Fruit fly (Drosophila melanogaster) whole organism, embryonic: ENCODE results near the gene Pino.

ENCODE experiments used
- B-H2 ChIP-seq: fragments of 200-800 bp; sonication (Bioruptor generic); optimal IDR thresholded peaks from 2 replicates; lab custom pipeline; 2018; ENCODE audit warnings: missing biosample characterization, mild to moderate bottlenecking, missing genetic modification characterization
- CG10321 ChIP-seq: fragments of 200-800 bp; sonication (Bioruptor generic); IDR thresholded peaks from 2 replicates; pipeline ENCODE4 v1.3.6; 2022; ENCODE audit warnings: missing biosample characterization, missing genetic modification characterization
- CG10431 ChIP-seq: fragments of 200-800 bp; sonication (Bioruptor generic); optimal IDR thresholded peaks from 3 replicates; lab custom pipeline; 2018; ENCODE audit warnings: missing biosample characterization, mild to moderate bottlenecking, missing genetic modification characterization
- CG10654 ChIP-seq: fragments of 200-800 bp; sonication (Bioruptor generic); optimal IDR thresholded peaks from 2 replicates; lab custom pipeline; 2016; ENCODE audit warnings: missing biosample characterization, missing genetic modification characterization
- CG11093 ChIP-seq: fragments of 200-800 bp; sonication (Bioruptor generic); IDR thresholded peaks from 3 replicates; pipeline ENCODE4 v1.3.6; 2022; ENCODE audit warnings: missing biosample characterization, missing genetic modification characterization
- CG12236 ChIP-seq: fragments of 200-800 bp; sonication (Bioruptor generic); optimal IDR thresholded peaks from 2 replicates; lab custom pipeline; 2016; ENCODE audit warnings: missing biosample characterization, missing genetic modification characterization
- CG13424 ChIP-seq: fragments of 200-800 bp; sonication (Bioruptor generic); optimal IDR thresholded peaks from 2 replicates; lab custom pipeline; 2019; ENCODE audit warnings: missing biosample characterization, mild to moderate bottlenecking, missing genetic modification characterization, moderate library complexity
- CG15269 ChIP-seq: fragments of 200-800 bp; sonication (Bioruptor generic); optimal IDR thresholded peaks from 2 replicates; lab custom pipeline; 2018; ENCODE audit warnings: missing biosample characterization, mild to moderate bottlenecking, missing genetic modification characterization, moderate library complexity
- CG18011 ChIP-seq: fragments of 200-800 bp; sonication (Bioruptor generic); optimal IDR thresholded peaks from 2 replicates; lab custom pipeline; 2017; ENCODE audit warnings: missing biosample characterization, missing genetic modification characterization, mild to moderate bottlenecking, moderate library complexity, missing genotype
- CG18476 ChIP-seq: fragments of 200-800 bp; sonication (Bioruptor generic); optimal IDR thresholded peaks from 2 replicates; lab custom pipeline; 2016; ENCODE audit warnings: missing biosample characterization, mild to moderate bottlenecking, missing genetic modification characterization
- CG30020 ChIP-seq: fragments of 200-800 bp; optimal IDR thresholded peaks from 2 replicates; lab custom pipeline; 2019; ENCODE audit warnings: missing biosample characterization, mild to moderate bottlenecking, missing genetic modification characterization, moderate library complexity
- CG30431 ChIP-seq: fragments of 200-800 bp; sonication (Bioruptor generic); optimal IDR thresholded peaks from 2 replicates; lab custom pipeline; 2017; ENCODE audit warnings: missing biosample characterization, missing genetic modification characterization
- CG33557 ChIP-seq: fragments of 200-800 bp; sonication (Bioruptor generic); optimal IDR thresholded peaks from 2 replicates; lab custom pipeline; 2019; ENCODE audit warnings: missing biosample characterization, mild to moderate bottlenecking, missing genetic modification characterization, moderate library complexity
- CG3407 ChIP-seq: fragments of 200-800 bp; sonication (Bioruptor generic); optimal IDR thresholded peaks from 2 replicates; lab custom pipeline; 2018; ENCODE audit warnings: missing biosample characterization, mild to moderate bottlenecking, missing genetic modification characterization
- CG3847 ChIP-seq: fragments of 200-800 bp; sonication (Bioruptor generic); IDR thresholded peaks from 2 replicates; pipeline ENCODE4 v1.3.6; 2022; ENCODE audit warnings: missing biosample characterization, missing genetic modification characterization
- CG4282 ChIP-seq: fragments of 200-800 bp; sonication (Bioruptor generic); optimal IDR thresholded peaks from 2 replicates; lab custom pipeline; 2016; ENCODE audit warnings: missing biosample characterization, missing genetic modification characterization
- CG6791 ChIP-seq: fragments of 200-800 bp; sonication (Bioruptor generic); IDR thresholded peaks from 3 replicates; pipeline ENCODE4 v1.3.6; 2022; ENCODE audit warnings: missing biosample characterization, missing genetic modification characterization; ENCODE audit not compliant: partially characterized antibody
- CG6854 ChIP-seq: fragments of 200-800 bp; sonication (Bioruptor generic); optimal IDR thresholded peaks from 3 replicates; lab custom pipeline; 2017; ENCODE audit warnings: missing biosample characterization, mild to moderate bottlenecking, missing genetic modification characterization
- CG8478 ChIP-seq: fragments of >200 bp; optimal IDR thresholded peaks from 2 replicates; lab custom pipeline; 2018
- Camta ChIP-seq: fragments of 200-800 bp; sonication (Bioruptor generic); optimal IDR thresholded peaks from 2 replicates; lab custom pipeline; 2016; ENCODE audit warnings: missing biosample characterization, missing genetic modification characterization
- Ets97D ChIP-seq: fragments of 200-800 bp; sonication (Bioruptor generic); optimal IDR thresholded peaks from 3 replicates; lab custom pipeline; 2016; ENCODE audit warnings: missing biosample characterization, missing genetic modification characterization
- Fer2 ChIP-seq: fragments of 200-800 bp; sonication (Bioruptor generic); optimal IDR thresholded peaks from 2 replicates; lab custom pipeline; 2018; ENCODE audit warnings: missing biosample characterization, mild to moderate bottlenecking, missing genetic modification characterization, moderate library complexity
- GATAe ChIP-seq: fragments of 200-800 bp; sonication (Bioruptor generic); conservative IDR thresholded peaks from 2 replicates; pipeline ENCODE4 v1.3.6; 2022; ENCODE audit warnings: missing biosample characterization, missing genetic modification characterization
- H2.0 ChIP-seq: fragments of 200-800 bp; sonication (Bioruptor generic); IDR thresholded peaks from 2 replicates; pipeline ENCODE4 v1.3.6; 2022; ENCODE audit warnings: missing biosample characterization, missing genetic modification characterization
- Hmr ChIP-seq: fragments of 200-800 bp; sonication (Bioruptor generic); optimal IDR thresholded peaks from 3 replicates; lab custom pipeline; 2017; ENCODE audit warnings: mild to moderate bottlenecking, missing biosample characterization, missing genetic modification reagents, missing genetic modification characterization
- Hr39 ChIP-seq: fragments of >200 bp; optimal IDR thresholded peaks from 2 replicates; lab custom pipeline; 2017
- Max ChIP-seq: fragments of 200-800 bp; sonication (Bioruptor generic); optimal IDR thresholded peaks from 2 replicates; lab custom pipeline; 2016; ENCODE audit warnings: missing biosample characterization, mild to moderate bottlenecking, missing genetic modification characterization
- Nf-YB ChIP-seq: fragments of 200-800 bp; sonication (Bioruptor generic); optimal IDR thresholded peaks from 3 replicates; lab custom pipeline; 2019; ENCODE audit warnings: missing biosample characterization, mild to moderate bottlenecking, missing genetic modification characterization, moderate library complexity
- Oaz ChIP-seq: fragments of 200-800 bp; sonication (Bioruptor generic); IDR thresholded peaks from 2 replicates; pipeline ENCODE4 v1.3.6; 2022; ENCODE audit warnings: missing biosample characterization, missing genetic modification characterization
- Sox100B ChIP-seq: fragments of 200-800 bp; sonication (Bioruptor generic); optimal IDR thresholded peaks from 3 replicates; lab custom pipeline; 2018; ENCODE audit warnings: missing biosample characterization, mild to moderate bottlenecking, missing genetic modification characterization
- Usf ChIP-seq: fragments of 200-800 bp; sonication (Bioruptor generic); optimal IDR thresholded peaks from 2 replicates; lab custom pipeline; 2017; ENCODE audit warnings: missing genotype, missing biosample characterization, missing genetic modification characterization
- Vsx1 ChIP-seq: fragments of 200-800 bp; sonication (Bioruptor generic); optimal IDR thresholded peaks from 2 replicates; lab custom pipeline; 2017; ENCODE audit warnings: missing biosample characterization, mild to moderate bottlenecking, missing genetic modification characterization, missing genetic modification reagents
- ac ChIP-seq: fragments of 200-800 bp; sonication (Bioruptor generic); optimal IDR thresholded peaks from 3 replicates; lab custom pipeline; 2017; ENCODE audit warnings: missing biosample characterization, mild to moderate bottlenecking, missing genetic modification characterization
- ato ChIP-seq: fragments of 200-800 bp; sonication (Bioruptor generic); IDR thresholded peaks from 2 replicates; pipeline ENCODE4 v1.3.6; 2022; ENCODE audit warnings: missing biosample characterization, missing genetic modification characterization; ENCODE audit not compliant: partially characterized antibody
- bsh ChIP-seq, 2 experiments: fragments of 200-800 bp; sonication (Bioruptor generic); optimal IDR thresholded peaks; 2 replicates each; lab custom pipeline; 2017 to 2018; ENCODE audit warnings: mild to moderate bottlenecking in 2 of 2, missing biosample characterization in 2 of 2, missing genetic modification characterization in 2 of 2, moderate library complexity in 1 of 2
- cwo ChIP-seq: fragments of 200-800 bp; sonication (Bioruptor generic); optimal IDR thresholded peaks from 3 replicates; lab custom pipeline; 2017; ENCODE audit warnings: missing biosample characterization, missing genetic modification characterization, mild to moderate bottlenecking, moderate library complexity, missing genetic modification reagents
- disco-r ChIP-seq: fragments of 200-800 bp; sonication (Bioruptor generic); optimal IDR thresholded peaks from 2 replicates; lab custom pipeline; 2016; ENCODE audit warnings: missing biosample characterization, missing genetic modification characterization
- dm ChIP-seq: fragments of 200-800 bp; sonication (Bioruptor generic); optimal IDR thresholded peaks from 3 replicates; lab custom pipeline; 2016; ENCODE audit warnings: missing biosample characterization, missing genetic modification characterization
- eve ChIP-seq, 2 experiments: fragments of >200 bp; optimal IDR thresholded peaks; 2 replicates each; lab custom pipeline; 2017; ENCODE audit warnings: missing biosample characterization in 2 of 2, missing genetic modification characterization in 2 of 2
- ind ChIP-seq: fragments of 200-800 bp; sonication (Bioruptor generic); optimal IDR thresholded peaks from 3 replicates; lab custom pipeline; 2016; ENCODE audit warnings: missing biosample characterization, missing genetic modification characterization
- lov ChIP-seq, 2 experiments: fragments of 200-800 bp in 1 of 2; fragments of >200 bp in 1 of 2; sonication (Bioruptor generic) in 1 of 2; IDR thresholded peaks in 1 of 2; optimal IDR thresholded peaks in 1 of 2; 2 replicates in 1 of 2; 3 replicates in 1 of 2; pipeline versions ENCODE4 v1.3.6 to Lab custom; 2017 to 2022; ENCODE audit warnings: missing biosample characterization in 1 of 2, missing genetic modification characterization in 1 of 2
- oc ChIP-seq: fragments of 200-800 bp; sonication (Bioruptor generic); optimal IDR thresholded peaks from 2 replicates; lab custom pipeline; 2018; ENCODE audit warnings: missing biosample characterization, mild to moderate bottlenecking, missing genetic modification characterization, moderate library complexity
- org-1 ChIP-seq: fragments of 200-800 bp; sonication (Bioruptor generic); optimal IDR thresholded peaks from 2 replicates; lab custom pipeline; 2017; ENCODE audit warnings: missing biosample characterization, missing genetic modification characterization
- otp ChIP-seq: fragments of 200-800 bp; sonication (Bioruptor generic); IDR thresholded peaks from 3 replicates; pipeline ENCODE4, ENCODE4 v1.3.6; 2022; ENCODE audit warnings: missing biosample characterization, missing genetic modification characterization
- run ChIP-seq: fragments of 200-800 bp; sonication (Bioruptor generic); optimal IDR thresholded peaks from 3 replicates; lab custom pipeline; 2018; ENCODE audit warnings: missing biosample characterization, mild to moderate bottlenecking, missing genetic modification characterization
- sd ChIP-seq: fragments of 200-800 bp; sonication (Bioruptor generic); optimal IDR thresholded peaks from 3 replicates; lab custom pipeline; 2018; ENCODE audit warnings: missing biosample characterization, mild to moderate bottlenecking, missing genetic modification characterization, moderate library complexity
- slp2 ChIP-seq: fragments of 200-800 bp; sonication (Bioruptor generic); optimal IDR thresholded peaks from 2 replicates; lab custom pipeline; 2016; ENCODE audit warnings: missing biosample characterization, missing genetic modification characterization
- stwl ChIP-seq: fragments of 200-800 bp; sonication (Bioruptor generic); optimal IDR thresholded peaks from 3 replicates; lab custom pipeline; 2018; ENCODE audit warnings: missing biosample characterization, mild to moderate bottlenecking, missing genetic modification characterization, moderate library complexity
- tup ChIP-seq: fragments of 200-800 bp; sonication (Bioruptor generic); optimal IDR thresholded peaks from 2 replicates; lab custom pipeline; 2016; ENCODE audit warnings: missing biosample characterization, mild to moderate bottlenecking, missing genetic modification characterization, moderate library complexity
- usp ChIP-seq: fragments of >200 bp; optimal IDR thresholded peaks from 2 replicates; lab custom pipeline; 2017; ENCODE audit warnings: missing biosample characterization, missing genetic modification characterization
- vvl ChIP-seq: fragments of 200-800 bp; sonication (Bioruptor generic); IDR thresholded peaks from 2 replicates; pipeline ENCODE4 v1.3.6; 2022; ENCODE audit warnings: missing biosample characterization, missing genetic modification characterization

The Pino gene

dm6 chr2L:1150554-1150953, 21.8 kb upstream of the Pino start, which contains the start of the genes Tfb4 and Vps29 (continued):
- peak; percentile 96 for TF ChIP-seq ato (GFP tag; lab: Robert Waterston, UW)
- no peak for TF ChIP-seq sd (tag; lab: Kevin White, UChicago)
- TF ChIP-seq CG15269 (tag; lab: Kevin White, UChicago) = no peak
- no peak for TF ChIP-seq Hr39 (lab: Kevin White, UChicago)
- TF ChIP-seq CG8478 (lab: Kevin White, UChicago) = no peak
- no peak for TF ChIP-seq eve (GFP tag; optimal IDR thresholded peaks at IDR 0.05; lab: Kevin White, UChicago)
- no peak for TF ChIP-seq cwo (GFP tag; lab: Kevin White, UChicago)
- peak; percentile 49 for TF ChIP-seq tup
- TF ChIP-seq Oaz (GFP tag; lab: Robert Waterston, UW) = no peak
- TF ChIP-seq disco-r = no peak
- TF ChIP-seq stwl (tag; lab: Kevin White, UChicago) = peak; percentile 91
- peak; percentile 40 for TF ChIP-seq Ets97D (GFP tag; lab: Kevin White, UChicago)
- TF ChIP-seq Sox100B (GFP tag; lab: Kevin White, UChicago) = no peak
- no peak for TF ChIP-seq run (tag; lab: Kevin White, UChicago)
- peak; percentile 37 for TF ChIP-seq CG18011 (GFP tag; lab: Kevin White, UChicago)
- TF ChIP-seq Vsx1 = no peak
- peak; percentile 58; the same call in 1 of the 2 replicates for TF ChIP-seq vvl (GFP tag; lab: Robert Waterston, UW)
- TF ChIP-seq CG30020 (tag; lab: Kevin White, UChicago) = no peak
- peak; percentile 56 for TF ChIP-seq B-H2 (GFP tag; lab: Kevin White, UChicago)
- TF ChIP-seq CG30431 (GFP tag; lab: Kevin White, UChicago) = no peak
- no peak for TF ChIP-seq Hmr (GFP tag; lab: Kevin White, UChicago)
- TF ChIP-seq CG3407 (GFP tag; lab: Kevin White, UChicago) = no peak
- no peak for TF ChIP-seq CG6854 (GFP tag; lab: Kevin White, UChicago)
- no peak for TF ChIP-seq lov (optimal IDR thresholded peaks at IDR 0.05; lab: Kevin White, UChicago)
- TF ChIP-seq lov (GFP tag; IDR thresholded peaks at IDR 0.05; lab: Robert Waterston, UW) = peak; percentile 66; the same call in 1 of the 3 replicates
- TF ChIP-seq bsh (GFP tag; optimal IDR thresholded peaks at IDR 0.05; lab: Kevin White, UChicago) = peak in 1 of 2 experiments; percentile 28
- TF ChIP-seq Usf = no peak
- TF ChIP-seq slp2 (GFP tag; lab: Kevin White, UChicago) = no peak
- TF ChIP-seq CG6791 (GFP tag; lab: Robert Waterston, UW) = peak; percentile 94
- TF ChIP-seq CG11093 = no peak
- no peak for TF ChIP-seq CG10431 (GFP tag; lab: Kevin White, UChicago)
- peak; percentile 56 for TF ChIP-seq ind (GFP tag; lab: Kevin White, UChicago)
- no peak for TF ChIP-seq ac
- TF ChIP-seq CG13424 (tag; lab: Kevin White, UChicago) = peak; percentile 36
- TF ChIP-seq H2.0 (GFP tag; lab: Robert Waterston, UW) = peak; percentile 46; the same call in 1 of the 2 replicates
- no peak for TF ChIP-seq Camta
- no peak for TF ChIP-seq otp (GFP tag; lab: Robert Waterston, UW)
- no peak for TF ChIP-seq CG18476 (GFP tag; lab: Kevin White, UChicago)
- no peak for TF ChIP-seq CG10321 (GFP tag; lab: Robert Waterston, UW)
- TF ChIP-seq Nf-YB (GFP tag; lab: Kevin White, UChicago) = no peak
- TF ChIP-seq CG10654 = peak; percentile 21
- TF ChIP-seq Fer2 (tag; lab: Kevin White, UChicago) = no peak
- no peak for TF ChIP-seq CG33557 (GFP tag; lab: Kevin White, UChicago)
- no peak for TF ChIP-seq CG12236
- peak; percentile 31 for TF ChIP-seq dm (GFP tag; lab: Kevin White, UChicago)
- TF ChIP-seq usp (GFP tag; lab: Kevin White, UChicago) = no peak
- no peak for TF ChIP-seq org-1 (GFP tag; lab: Kevin White, UChicago)
- TF ChIP-seq CG3847 (GFP tag; lab: Robert Waterston, UW) = 0 out of 2 replicates have a peak, but pooled peaks have one; percentile 47
- TF ChIP-seq oc (tag; lab: Kevin White, UChicago) = no peak
- no peak for TF ChIP-seq GATAe
- TF ChIP-seq CG4282 (GFP tag; lab: Kevin White, UChicago) = no peak
- no peak for TF ChIP-seq Max (GFP tag; lab: Kevin White, UChicago)
